Fruit fly (Drosophila melanogaster): ENCODE results near the gene CG33170.

- TF ChIP-seq pan (optimal IDR thresholded peaks at IDR 0.05) (no peak), EcR (GFP tag; optimal IDR thresholded peaks at IDR 0.05) (no peak), usp (GFP tag; optimal IDR thresholded peaks at IDR 0.05) (no peak), CG8478 (optimal IDR thresholded peaks at IDR 0.05) (no peak), psq (optimal IDR thresholded peaks at IDR 0.05) (no peak), Dll (optimal IDR thresholded peaks at IDR 0.05) (no peak)
Measured at dm6 chr3L:22894689-22895283, 30.4 kb downstream of the CG33170 start.

All from whole organism.